Worm (Caenorhabditis elegans): Measurements from ENCODE around the gene srz-15.

ce11 chrIV:12909871-12910270, 5.7 kb upstream of the srz-15 start, which contains the start of gene K08D8.4:
- TF ChIP-seq T22C8.4 (GFP tag; IDR thresholded peaks at IDR 0.05) (no peak), med-1 (GFP tag; optimal IDR thresholded peaks at IDR 0.05; ENCODE audit: insufficient read depth) (no peak), flt-1 (GFP tag; IDR thresholded peaks at IDR 0.05) (no peak), tab-1 (GFP tag; IDR thresholded peaks at IDR 0.05) (no peak), klf-2 (GFP tag; conservative IDR thresholded peaks at IDR 0.05) (no peak), ztf-23 (GFP tag; IDR thresholded peaks at IDR 0.05) (no peak)

All from whole organism, midembryonic.